Worm (Caenorhabditis elegans) whole organism, midembryonic: Measurements from ENCODE around the gene nas-37.

Experiments
- klf-2 ChIP-seq: fragments of 200-800 bp; sonication (Bioruptor generic); conservative IDR thresholded peaks from 2 replicates; pipeline ENCODE4 v1.3.6; 2022; ENCODE audit warnings: missing genetic modification reagents, missing genetic modification characterization, missing compliant biosample characterization
- med-1 ChIP-seq: sonication (generic microtip); optimal IDR thresholded peaks from 2 replicates; lab custom pipeline; 2017; ENCODE audit warnings: missing genetic modification characterization, mild to moderate bottlenecking, missing compliant biosample characterization, antibody characterized with exemption, missing genetic modification reagents; ENCODE audit not compliant: insufficient read depth
- tab-1 ChIP-seq: fragments of 200-800 bp; sonication (Bioruptor generic); IDR thresholded peaks from 2 replicates; pipeline ENCODE4 v1.3.6; 2022; ENCODE audit warnings: missing genetic modification characterization, missing compliant biosample characterization

DNA sequence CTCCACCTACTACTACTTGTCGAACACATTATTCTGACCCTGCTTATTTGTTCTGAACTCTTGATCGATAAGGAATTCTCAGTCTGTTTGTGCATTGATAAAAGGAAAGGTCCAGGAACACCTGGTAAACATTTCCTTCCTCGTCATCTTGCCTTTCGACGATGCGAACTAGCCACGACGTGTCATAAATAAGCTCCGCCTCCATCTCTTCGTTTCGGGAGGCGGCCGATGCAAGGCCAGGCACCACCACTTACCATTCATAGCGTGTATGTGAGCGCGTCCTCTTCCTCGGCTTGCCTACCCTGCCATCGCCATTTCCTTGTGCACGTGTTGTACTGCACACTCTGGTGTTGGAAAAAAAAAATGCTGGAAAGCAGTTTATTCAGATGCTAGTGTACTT lies 40.0 kb upstream of the nas-37 start:
- TF ChIP-seq tab-1 (no peak), med-1 (GFP tag; lab: Kevin White, UChicago) (no peak), klf-2 (GFP tag; lab: Robert Waterston, UW) (no peak)
